Worm (Caenorhabditis elegans) whole organism, L4 larva: Measurements from ENCODE around the gene ZK813.1.

Experiments
- D1046.2 ChIP-seq: fragments of 200-800 bp; sonication (Bioruptor generic); IDR thresholded peaks from 2 replicates; pipeline ENCODE4 v1.3.6; 2022; ENCODE audit warnings: missing genetic modification characterization, missing compliant biosample characterization
- R02D3.7 ChIP-seq: fragments of 150-350 bp; sonication (generic microtip); optimal IDR thresholded peaks from 3 replicates; lab custom pipeline; 2014; ENCODE audit warnings: missing biosample characterization, missing genetic modification characterization
- T20F7.1 ChIP-seq: fragments of 200-800 bp; sonication (Bioruptor generic); optimal IDR thresholded peaks from 2 replicates; lab custom pipeline; 2018; ENCODE audit warnings: mild to moderate bottlenecking, missing genetic modification characterization, missing compliant biosample characterization
- Y75B8A.6 ChIP-seq: fragments of 200-800 bp; sonication (Bioruptor generic); IDR thresholded peaks from 2 replicates; pipeline ENCODE4 v1.3.6; 2022; ENCODE audit warnings: missing genetic modification reagents, missing genetic modification characterization, missing compliant biosample characterization
- ZK337.2 ChIP-seq: fragments of 200-800 bp; sonication (Bioruptor generic); IDR thresholded peaks from 2 replicates; pipeline ENCODE4 v1.3.6; 2022; ENCODE audit warnings: missing genetic modification reagents, missing genetic modification characterization, missing compliant biosample characterization
- aha-1 ChIP-seq: fragments of 150-350 bp; peaks from one replicate; lab custom pipeline; 2014; ENCODE audit warnings: missing biosample characterization, missing genetic modification characterization
- arid-1 ChIP-seq: fragments of 200-800 bp; sonication (Bioruptor generic); conservative IDR thresholded peaks from 2 replicates; pipeline ENCODE4 v1.3.6; 2022; ENCODE audit warnings: missing genetic modification reagents, missing genetic modification characterization, missing compliant biosample characterization
- ceh-20 ChIP-seq: fragments of 200-800 bp; sonication (Bioruptor generic); IDR thresholded peaks from 2 replicates; pipeline ENCODE4 v1.3.6; 2022; ENCODE audit warnings: missing genetic modification reagents, missing genetic modification characterization, missing compliant biosample characterization
- ceh-82 ChIP-seq: sonication (generic microtip); optimal IDR thresholded peaks from 2 replicates; lab custom pipeline; 2017; ENCODE audit warnings: missing biosample characterization, missing genetic modification characterization
- ctbp-1 ChIP-seq: fragments of 200-800 bp; sonication (Bioruptor generic); IDR thresholded peaks from 2 replicates; pipeline ENCODE4 v1.3.6; 2022; ENCODE audit warnings: missing genetic modification reagents, missing genetic modification characterization, missing compliant biosample characterization
- daf-16 ChIP-seq, 3 experiments: sonication (generic microtip); optimal IDR thresholded peaks; 2 replicates each; lab custom pipeline; 2016 to 2017; ENCODE audit warnings: missing genetic modification characterization in 3 of 3, missing genetic modification reagents in 3 of 3, mild to moderate bottlenecking in 2 of 3, missing compliant biosample characterization in 2 of 3, missing biosample characterization in 1 of 3, moderate library complexity in 1 of 3
- daf-19 ChIP-seq: fragments of 200-800 bp; sonication (Bioruptor generic); conservative IDR thresholded peaks from 2 replicates; pipeline ENCODE4 v1.3.6; 2022; ENCODE audit warnings: missing genetic modification characterization, missing compliant biosample characterization
- dmd-6 ChIP-seq: fragments of 200-800 bp; sonication (Bioruptor generic); IDR thresholded peaks from 2 replicates; pipeline ENCODE4 v1.3.6; 2022; ENCODE audit warnings: missing genetic modification reagents, missing genetic modification characterization, missing compliant biosample characterization
- dmd-8 ChIP-seq: fragments of 200-800 bp; sonication (Bioruptor generic); IDR thresholded peaks from 2 replicates; pipeline ENCODE4 v1.3.6; 2022; ENCODE audit warnings: missing genetic modification characterization, missing compliant biosample characterization
- dmd-9 ChIP-seq: fragments of 200-800 bp; sonication (Bioruptor generic); IDR thresholded peaks from 2 replicates; pipeline ENCODE4 v1.3.6; 2022; ENCODE audit warnings: missing genetic modification reagents, missing genetic modification characterization, missing compliant biosample characterization
- dve-1 ChIP-seq: sonication (generic microtip); optimal IDR thresholded peaks from 2 replicates; lab custom pipeline; 2017; ENCODE audit warnings: antibody characterized with exemption, mild to moderate bottlenecking, missing genetic modification characterization, missing compliant biosample characterization; ENCODE audit not compliant: insufficient read depth
- egl-43 ChIP-seq: fragments of 200-800 bp; sonication (Bioruptor generic); IDR thresholded peaks from 2 replicates; pipeline ENCODE4 v1.3.6; 2022; ENCODE audit warnings: missing genetic modification reagents, missing genetic modification characterization, missing compliant biosample characterization
- lin-15B ChIP-seq: fragments of 150-350 bp; sonication (generic microtip); optimal IDR thresholded peaks from 3 replicates; lab custom pipeline; 2014; ENCODE audit warnings: missing biosample characterization, missing genetic modification characterization
- lin-39 ChIP-seq: fragments of 150-350 bp; optimal IDR thresholded peaks from 2 replicates; lab custom pipeline; 2014; ENCODE audit warnings: missing biosample characterization, missing genetic modification reagents, missing genetic modification characterization
- lsy-2 ChIP-seq, 2 experiments: fragments of 150-350 bp in 1 of 2; sonication (generic microtip) in 1 of 2; optimal IDR thresholded peaks; 2 replicates each; lab custom pipeline; 2014 to 2017; ENCODE audit warnings: missing biosample characterization in 2 of 2, missing genetic modification characterization in 2 of 2
- madf-5 ChIP-seq, 2 experiments: fragments of 200-800 bp; sonication (Bioruptor generic); IDR thresholded peaks; 2 replicates each; pipeline ENCODE4 v1.3.6; 2022; ENCODE audit warnings: missing compliant biosample characterization in 2 of 2, missing genetic modification characterization in 2 of 2
- mdl-1 ChIP-seq, 2 experiments: fragments of 150-350 bp in 1 of 2; sonication (generic microtip) in 1 of 2; optimal IDR thresholded peaks; 2 replicates each; lab custom pipeline; 2014 to 2017; ENCODE audit warnings: missing biosample characterization in 2 of 2, missing genetic modification characterization in 2 of 2
- mes-2 ChIP-seq: sonication (generic microtip); optimal IDR thresholded peaks from 2 replicates; lab custom pipeline; 2016; ENCODE audit warnings: missing genotype, mild to moderate bottlenecking, missing genetic modification characterization, missing compliant biosample characterization; ENCODE audit not compliant: poor library complexity, severe bottlenecking
- mxl-2 ChIP-seq: fragments of 200-800 bp; sonication (Bioruptor generic); conservative IDR thresholded peaks from 2 replicates; pipeline ENCODE4 v1.3.6; 2022; ENCODE audit warnings: missing genetic modification reagents, missing genetic modification characterization, missing compliant biosample characterization
- mxl-3 ChIP-seq: fragments of 200-800 bp; sonication (Bioruptor generic); optimal IDR thresholded peaks from 2 replicates; lab custom pipeline; 2018; ENCODE audit warnings: mild to moderate bottlenecking, missing genetic modification characterization, missing compliant biosample characterization
- nhr-10 ChIP-seq: fragments of 150-350 bp; optimal IDR thresholded peaks from 2 replicates; lab custom pipeline; 2014; ENCODE audit warnings: missing biosample characterization, missing genetic modification characterization
- nhr-102 ChIP-seq: sonication (generic microtip); optimal IDR thresholded peaks from 2 replicates; lab custom pipeline; 2016; ENCODE audit warnings: mild to moderate bottlenecking, missing genetic modification characterization, moderate library complexity, missing compliant biosample characterization
- nhr-11 ChIP-seq: fragments of 150-350 bp; optimal IDR thresholded peaks from 2 replicates; lab custom pipeline; 2014; ENCODE audit warnings: missing biosample characterization, missing genetic modification characterization
- nhr-25 ChIP-seq: sonication (generic microtip); optimal IDR thresholded peaks from 2 replicates; lab custom pipeline; 2017; ENCODE audit warnings: missing genetic modification characterization, mild to moderate bottlenecking, missing compliant biosample characterization, antibody characterized with exemption, moderate library complexity, borderline replicate concordance; ENCODE audit not compliant: insufficient read depth
- nhr-28 ChIP-seq: fragments of 150-350 bp; optimal IDR thresholded peaks from 2 replicates; lab custom pipeline; 2014; ENCODE audit warnings: missing biosample characterization, missing genetic modification characterization
- nhr-48 ChIP-seq: sonication (generic microtip); optimal IDR thresholded peaks from 2 replicates; lab custom pipeline; 2016; ENCODE audit warnings: mild to moderate bottlenecking, missing genetic modification characterization, missing compliant biosample characterization
- nhr-6 ChIP-seq: fragments of 150-350 bp; optimal IDR thresholded peaks from 2 replicates; lab custom pipeline; 2014; ENCODE audit warnings: missing biosample characterization, missing genetic modification characterization
- nhr-77 ChIP-seq: fragments of 150-350 bp; optimal IDR thresholded peaks from 2 replicates; lab custom pipeline; 2014; ENCODE audit warnings: missing biosample characterization, missing genetic modification characterization
- sdz-12 ChIP-seq: fragments of 200-800 bp; sonication (Bioruptor generic); optimal IDR thresholded peaks from 2 replicates; lab custom pipeline; 2018; ENCODE audit warnings: mild to moderate bottlenecking, missing genetic modification characterization, missing compliant biosample characterization
- skn-1 ChIP-seq: fragments of 150-350 bp; optimal IDR thresholded peaks from 2 replicates; lab custom pipeline; 2014; ENCODE audit warnings: missing biosample characterization, missing genetic modification characterization
- snpc-4 ChIP-seq: fragments of 150-350 bp; optimal IDR thresholded peaks from 2 replicates; lab custom pipeline; 2014; ENCODE audit warnings: missing biosample characterization, missing genetic modification characterization
- tra-1 ChIP-seq: fragments of 200-800 bp; sonication (Bioruptor generic); IDR thresholded peaks from 2 replicates; pipeline ENCODE4 v1.3.6; 2022; ENCODE audit warnings: missing genetic modification reagents, missing genetic modification characterization, missing compliant biosample characterization
- unc-130 ChIP-seq: sonication (generic microtip); optimal IDR thresholded peaks from 2 replicates; lab custom pipeline; 2016; ENCODE audit warnings: missing genetic modification reagents, missing genetic modification characterization, missing compliant biosample characterization
- zfp-3 ChIP-seq: fragments of 200-800 bp; sonication (Bioruptor generic); conservative IDR thresholded peaks from 2 replicates; pipeline ENCODE4 v1.3.6; 2022; ENCODE audit warnings: missing genetic modification reagents, missing genetic modification characterization, missing compliant biosample characterization

Gene ZK813.1

DNA sequence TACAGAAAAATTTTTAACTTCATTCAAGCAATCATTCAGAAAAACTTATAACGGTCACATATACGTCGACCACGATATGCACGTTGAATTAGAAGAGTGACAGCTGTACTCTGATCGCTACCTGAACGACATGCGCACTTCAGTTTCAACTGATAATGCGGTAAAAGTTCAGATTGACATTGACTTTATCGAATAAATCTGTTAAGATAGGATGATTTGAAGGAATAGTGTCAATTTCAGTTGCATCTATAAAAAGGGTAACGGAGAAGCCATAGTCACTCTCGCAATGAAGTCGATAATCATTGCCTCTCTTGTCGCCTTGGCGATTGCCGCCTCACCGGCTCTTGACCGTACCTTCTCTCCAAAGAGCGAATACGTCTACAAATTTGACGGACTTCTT, 42.9 kb upstream of the ZK813.1 start, which contains the start of gene vit-5:
Gene vit-5 (plus strand): TSS at position 277 of the 400 bp plus-strand sequence.
- TF ChIP-seq daf-16 (GFP tag; optimal IDR thresholded peaks at IDR 0.05; lab: Kevin White, UChicago) (no peak), daf-16 (tag; optimal IDR thresholded peaks at IDR 0.05; lab: Kevin White, UChicago) (no peak), mxl-2 (GFP tag; lab: Robert Waterston, UW) (no peak), Y75B8A.6 (no peak), nhr-48 (peak; percentile 5), ZK337.2 (GFP tag; lab: Robert Waterston, UW) (no peak), dmd-6 (GFP tag; lab: Robert Waterston, UW) (peak; percentile 94), egl-43 (GFP tag; lab: Robert Waterston, UW) (0 out of 2 replicates have a peak, but pooled peaks have one; percentile 13), ceh-82 (no peak), zfp-3 (0 out of 2 replicates have a peak, but pooled peaks have one; percentile 5), tra-1 (GFP tag; lab: Robert Waterston, UW) (peak; percentile 67), nhr-11 (tag; lab: Kevin White, UChicago) (no peak), lin-39 (tag; lab: Kevin White, UChicago) (no peak), dmd-8 (no peak), ceh-20 (no peak), ctbp-1 (GFP tag; lab: Robert Waterston, UW) (no peak)
- TF ChIP-seq, all 104 proteins: peak for 5

DNA sequence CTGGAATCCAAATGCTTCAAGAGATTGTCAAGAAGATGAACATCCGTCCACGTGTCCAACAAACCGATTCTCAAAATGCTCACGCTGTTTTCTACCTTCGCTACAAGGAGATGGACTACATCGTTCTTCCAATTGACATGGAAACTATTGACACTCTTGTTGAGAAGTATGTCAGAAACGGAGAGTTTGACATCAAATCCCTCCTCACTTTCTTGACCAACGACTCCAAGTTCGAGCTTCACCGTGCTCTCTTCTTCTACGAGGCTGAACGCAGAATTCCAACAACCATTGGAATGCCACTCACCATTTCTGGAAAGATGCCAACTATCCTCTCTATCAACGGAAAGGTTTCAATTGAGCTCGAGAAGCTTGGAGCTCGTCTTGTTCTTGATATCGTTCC, 40.3 kb upstream of the ZK813.1 start:
- TF ChIP-seq dmd-6 (GFP tag; lab: Robert Waterston, UW) (peak; percentile 37; the same call in 1 of the 2 replicates), zfp-3 (peak; percentile 72; the same call in 1 of the 2 replicates)

DNA sequence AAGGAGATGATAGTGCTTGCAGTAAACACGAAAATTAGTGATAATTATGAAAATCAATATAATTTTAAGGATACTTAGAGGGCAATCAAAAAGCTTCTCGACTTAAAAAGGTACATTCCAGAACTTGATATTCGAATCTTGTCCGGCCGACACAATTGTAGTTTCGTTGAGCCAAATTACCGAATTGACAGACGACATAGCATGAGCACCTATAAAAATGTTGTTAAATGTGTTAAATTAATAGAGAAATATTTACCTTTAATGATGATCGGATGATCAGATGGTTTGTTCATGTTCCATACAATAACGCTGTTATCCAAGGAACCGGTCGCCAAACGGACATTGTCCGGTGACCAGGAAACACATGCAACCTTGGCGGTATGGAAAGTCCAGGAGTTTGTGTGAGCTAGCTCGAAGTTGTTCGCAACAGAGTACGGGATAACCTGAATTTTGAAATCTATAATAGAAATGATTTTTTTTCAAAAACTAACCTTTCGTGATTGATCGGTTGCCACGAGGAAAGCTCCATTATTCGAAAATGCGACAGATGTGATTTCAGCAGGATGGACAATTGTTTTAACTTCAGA, 37.3 kb upstream of the ZK813.1 start:
- TF ChIP-seq dmd-6 (GFP tag; lab: Robert Waterston, UW) (peak; percentile 33; the same call in 1 of the 2 replicates), Y75B8A.6 (peak; percentile 43; the same call in 1 of the 2 replicates), nhr-102 (tag; lab: Kevin White, UChicago) (no peak), D1046.2 (GFP tag; lab: Robert Waterston, UW) (0 out of 2 replicates have a peak, but pooled peaks have one; percentile 47), T20F7.1 (peak; percentile 26)

- TF ChIP-seq lsy-2 (tag; optimal IDR thresholded peaks at IDR 0.05; lab: Kevin White, UChicago) = no peak
- no peak for TF ChIP-seq lin-15B (tag; lab: Kevin White, UChicago)
- TF ChIP-seq aha-1 (tag; lab: Kevin White, UChicago) = peak; percentile 58
- TF ChIP-seq mes-2 = peak; percentile 44
Measured at ce11 chrX:3411565-3412022, 34.5 kb upstream of the ZK813.1 start, which contains the start of gene unc-78. unc-78 (minus strand) TSS chrX:3411615.

DNA sequence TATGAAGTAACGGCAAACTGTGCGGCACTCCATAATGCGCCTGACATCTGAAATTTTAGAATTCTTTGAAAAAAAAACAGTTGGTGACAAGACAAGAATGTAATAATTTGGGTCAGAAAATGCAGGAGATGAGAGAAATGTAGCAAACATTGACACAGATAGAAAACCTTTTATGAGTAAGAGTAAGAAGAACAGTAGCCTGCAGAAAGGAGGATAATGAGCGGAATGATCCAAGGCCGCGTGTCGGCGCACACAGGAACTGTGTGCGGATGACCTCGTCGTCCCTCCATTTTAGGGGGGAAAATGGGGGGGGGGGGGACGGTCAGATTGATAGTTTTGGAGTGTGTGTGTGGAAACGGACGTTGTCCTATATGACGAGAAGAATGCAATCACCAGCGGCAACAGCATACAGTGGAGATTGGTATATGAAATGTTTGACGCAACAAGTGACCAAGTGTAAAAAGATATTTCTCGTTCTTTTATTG, 31.4 kb upstream of the ZK813.1 start, which contains the start of gene dhs-27:
Gene dhs-27 (minus strand): TSS at position 51 of the 485 bp plus-strand sequence.
- TF ChIP-seq nhr-6 (tag; lab: Kevin White, UChicago) (no peak), lsy-2 (tag; optimal IDR thresholded peaks at IDR 0.05; lab: Kevin White, UChicago) (no peak), dmd-9 (GFP tag; lab: Robert Waterston, UW) (no peak), unc-130 (no peak), nhr-28 (tag; lab: Kevin White, UChicago) (peak; percentile 77), mdl-1 (tag; optimal IDR thresholded peaks at IDR 0.05; lab: Kevin White, UChicago) (peak in 1 of 2 experiments; percentile 34), dmd-8 (no peak), mxl-3 (GFP tag; lab: Kevin White, UChicago) (peak; percentile 25), madf-5 (GFP tag; IDR thresholded peaks at IDR 0.05; lab: Robert Waterston, UW) (no peak), nhr-77 (tag; lab: Kevin White, UChicago) (no peak), R02D3.7 (tag; lab: Kevin White, UChicago) (no peak), dve-1 (tag; lab: Kevin White, UChicago) (no peak), skn-1 (tag; lab: Kevin White, UChicago) (no peak), lin-15B (tag; lab: Kevin White, UChicago) (no peak), daf-19 (GFP tag; lab: Robert Waterston, UW) (no peak), snpc-4 (tag; lab: Kevin White, UChicago) (no peak), nhr-11 (tag; lab: Kevin White, UChicago) (no peak), arid-1 (GFP tag; lab: Robert Waterston, UW) (no peak), sdz-12 (no peak), nhr-10 (tag; lab: Kevin White, UChicago) (no peak), nhr-25 (tag; lab: Kevin White, UChicago) (peak; percentile 35)
